Worm (Caenorhabditis elegans): ENCODE results near the gene T13H5.8.

The T13H5.8 gene

ce11 chrII:8518210-8518609 is at the start of gene T13H5.8:
TSS of gene T13H5.8 (plus strand) at chrII:8518510.
- TF ChIP-seq klf-2 (GFP tag; conservative IDR thresholded peaks at IDR 0.05) = no peak

ce11 chrII:8471139-8471538 is 47.2 kb upstream of the T13H5.8 start, which contains the start of gene M05D6.8:
TSS of gene M05D6.8 (minus strand) at chrII:8471239.
- TF ChIP-seq ref-1 (GFP tag; conservative IDR thresholded peaks at IDR 0.05) (no peak), med-1 (GFP tag; optimal IDR thresholded peaks at IDR 0.05; ENCODE audit: insufficient read depth) (no peak), flt-1 (GFP tag; IDR thresholded peaks at IDR 0.05) (no peak), ztf-29 (GFP tag; IDR thresholded peaks at IDR 0.05) (no peak), klf-2 (GFP tag; conservative IDR thresholded peaks at IDR 0.05) (no peak), tab-1 (GFP tag; IDR thresholded peaks at IDR 0.05) (no peak), T22C8.4 (GFP tag; IDR thresholded peaks at IDR 0.05) (no peak), ztf-23 (GFP tag; IDR thresholded peaks at IDR 0.05) (no peak), cog-1 (tag; optimal IDR thresholded peaks at IDR 0.05) (no peak)

- TF ChIP-seq ref-1 (GFP tag; conservative IDR thresholded peaks at IDR 0.05) (no peak), ztf-23 (GFP tag; IDR thresholded peaks at IDR 0.05) (no peak), flt-1 (GFP tag; IDR thresholded peaks at IDR 0.05) (no peak), cog-1 (tag; optimal IDR thresholded peaks at IDR 0.05) (no peak), tab-1 (GFP tag; IDR thresholded peaks at IDR 0.05) (no peak), T22C8.4 (GFP tag; IDR thresholded peaks at IDR 0.05) (no peak), ztf-29 (GFP tag; IDR thresholded peaks at IDR 0.05) (no peak), klf-2 (GFP tag; conservative IDR thresholded peaks at IDR 0.05) (no peak)
Observed at ce11 chrII:8472916-8473315, 45.4 kb upstream of the T13H5.8 start.

ce11 chrII:8475306-8475822 is 42.9 kb upstream of the T13H5.8 start, which contains the start of the genes M05D6.1 and M05D6.3:
TSS of gene M05D6.1 (minus strand) at chrII:8475406.
TSS of gene M05D6.3 (plus strand) at chrII:8475772.
- TF ChIP-seq ref-1 (GFP tag; conservative IDR thresholded peaks at IDR 0.05) = no peak
- no peak for TF ChIP-seq med-1 (GFP tag; optimal IDR thresholded peaks at IDR 0.05; ENCODE audit: insufficient read depth)
- no peak for TF ChIP-seq cog-1 (tag; optimal IDR thresholded peaks at IDR 0.05)
- TF ChIP-seq flt-1 (GFP tag; IDR thresholded peaks at IDR 0.05) = no peak
- no peak for TF ChIP-seq T22C8.4 (GFP tag; IDR thresholded peaks at IDR 0.05)
- TF ChIP-seq tab-1 (GFP tag; IDR thresholded peaks at IDR 0.05) = no peak
- TF ChIP-seq klf-2 (GFP tag; conservative IDR thresholded peaks at IDR 0.05) = no peak
- no peak for TF ChIP-seq ztf-23 (GFP tag; IDR thresholded peaks at IDR 0.05)
- TF ChIP-seq ztf-29 (GFP tag; IDR thresholded peaks at IDR 0.05) = no peak

ce11 chrII:8479337-8479736 is 39.0 kb upstream of the T13H5.8 start:
- TF ChIP-seq med-1 (GFP tag; optimal IDR thresholded peaks at IDR 0.05; ENCODE audit: insufficient read depth) (no peak), T22C8.4 (GFP tag; IDR thresholded peaks at IDR 0.05) (no peak), ztf-29 (GFP tag; IDR thresholded peaks at IDR 0.05) (no peak), cog-1 (tag; optimal IDR thresholded peaks at IDR 0.05) (no peak), klf-2 (GFP tag; conservative IDR thresholded peaks at IDR 0.05) (no peak), tab-1 (GFP tag; IDR thresholded peaks at IDR 0.05) (no peak), flt-1 (GFP tag; IDR thresholded peaks at IDR 0.05) (no peak), ztf-23 (GFP tag; IDR thresholded peaks at IDR 0.05) (no peak), ref-1 (GFP tag; conservative IDR thresholded peaks at IDR 0.05) (no peak)

ce11 chrII:8480166-8480565 is 38.1 kb upstream of the T13H5.8 start, which contains the start of gene lact-4:
TSS of gene lact-4 (minus strand) at chrII:8480478.
- no peak for TF ChIP-seq T22C8.4 (GFP tag; IDR thresholded peaks at IDR 0.05)
- no peak for TF ChIP-seq ztf-29 (GFP tag; IDR thresholded peaks at IDR 0.05)
- no peak for TF ChIP-seq cog-1 (tag; optimal IDR thresholded peaks at IDR 0.05)
- TF ChIP-seq ztf-23 (GFP tag; IDR thresholded peaks at IDR 0.05) = no peak
- no peak for TF ChIP-seq flt-1 (GFP tag; IDR thresholded peaks at IDR 0.05)
- no peak for TF ChIP-seq ref-1 (GFP tag; conservative IDR thresholded peaks at IDR 0.05)
- TF ChIP-seq med-1 (GFP tag; optimal IDR thresholded peaks at IDR 0.05; ENCODE audit: insufficient read depth) = no peak
- no peak for TF ChIP-seq tab-1 (GFP tag; IDR thresholded peaks at IDR 0.05)
- TF ChIP-seq klf-2 (GFP tag; conservative IDR thresholded peaks at IDR 0.05) = no peak

- TF ChIP-seq ztf-23 (GFP tag; IDR thresholded peaks at IDR 0.05) (no peak), flt-1 (GFP tag; IDR thresholded peaks at IDR 0.05) (no peak), ztf-29 (GFP tag; IDR thresholded peaks at IDR 0.05) (no peak), ref-1 (GFP tag; conservative IDR thresholded peaks at IDR 0.05) (no peak), cog-1 (tag; optimal IDR thresholded peaks at IDR 0.05) (no peak)
Observed at ce11 chrII:8481033-8481708, 37.1 kb upstream of the T13H5.8 start.

- no peak for TF ChIP-seq klf-2 (GFP tag; conservative IDR thresholded peaks at IDR 0.05)
- no peak for TF ChIP-seq flt-1 (GFP tag; IDR thresholded peaks at IDR 0.05)
- no peak for TF ChIP-seq tab-1 (GFP tag; IDR thresholded peaks at IDR 0.05)
- no peak for TF ChIP-seq T22C8.4 (GFP tag; IDR thresholded peaks at IDR 0.05)
- no peak for TF ChIP-seq med-1 (GFP tag; optimal IDR thresholded peaks at IDR 0.05; ENCODE audit: insufficient read depth)
- no peak for TF ChIP-seq ztf-23 (GFP tag; IDR thresholded peaks at IDR 0.05)
- TF ChIP-seq ref-1 (GFP tag; conservative IDR thresholded peaks at IDR 0.05) = no peak
- no peak for TF ChIP-seq cog-1 (tag; optimal IDR thresholded peaks at IDR 0.05)
- TF ChIP-seq ztf-29 (GFP tag; IDR thresholded peaks at IDR 0.05) = no peak
Observed at ce11 chrII:8481731-8482253, 36.5 kb upstream of the T13H5.8 start, which contains the start of gene M05D6.5. TSS of gene M05D6.5 (minus strand) at chrII:8482203.

ce11 chrII:8483124-8483792 is 35.1 kb upstream of the T13H5.8 start:
- TF ChIP-seq cog-1 (tag; optimal IDR thresholded peaks at IDR 0.05) = no peak
- no peak for TF ChIP-seq ref-1 (GFP tag; conservative IDR thresholded peaks at IDR 0.05)
- no peak for TF ChIP-seq ztf-23 (GFP tag; IDR thresholded peaks at IDR 0.05)
- no peak for TF ChIP-seq med-1 (GFP tag; optimal IDR thresholded peaks at IDR 0.05; ENCODE audit: insufficient read depth)
- no peak for TF ChIP-seq ztf-29 (GFP tag; IDR thresholded peaks at IDR 0.05)
- TF ChIP-seq tab-1 (GFP tag; IDR thresholded peaks at IDR 0.05) = no peak
